Worm (Caenorhabditis elegans): ENCODE results near the gene orc-5.

orc-5 gene

DNA sequence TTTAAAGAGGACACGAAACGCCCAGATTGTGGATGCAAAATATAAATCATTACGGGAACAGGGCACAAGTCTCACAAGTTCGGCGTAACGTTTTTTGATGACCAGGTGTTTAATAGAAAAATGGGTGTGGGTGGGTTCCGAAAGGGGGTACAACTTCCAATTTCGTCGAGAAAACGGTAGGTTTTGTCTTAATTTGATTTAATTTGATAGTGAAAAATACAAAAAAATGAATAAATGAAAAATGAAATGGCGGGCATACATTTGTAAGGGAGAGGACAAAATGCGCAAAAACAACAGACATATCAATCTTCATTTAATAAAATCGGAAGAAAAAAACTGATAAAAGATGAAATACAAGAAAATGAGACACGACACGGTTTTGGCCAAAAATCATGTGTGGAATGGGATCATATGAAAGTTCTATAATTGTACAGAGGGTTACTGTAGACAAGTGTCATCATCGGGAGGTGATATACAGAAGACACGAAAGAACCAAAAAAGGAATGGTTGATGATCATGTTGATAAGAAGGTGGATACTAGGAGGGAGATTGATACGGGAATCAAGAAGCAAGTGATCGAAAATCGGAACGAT, 32.4 kb downstream of the orc-5 start:
- TF ChIP-seq nhr-23 (tag; optimal IDR thresholded peaks at IDR 0.05) (peak; percentile 37), elt-3 (tag; optimal IDR thresholded peaks at IDR 0.05) (peak in 1 of 3 experiments; percentile 28), pha-4 (tag; optimal IDR thresholded peaks at IDR 0.05) (no peak), nhr-43 (tag; optimal IDR thresholded peaks at IDR 0.05; ENCODE audit: poor library complexity, severe bottlenecking) (peak; percentile 71), eor-1 (tag; optimal IDR thresholded peaks at IDR 0.05) (no peak)

DNA sequence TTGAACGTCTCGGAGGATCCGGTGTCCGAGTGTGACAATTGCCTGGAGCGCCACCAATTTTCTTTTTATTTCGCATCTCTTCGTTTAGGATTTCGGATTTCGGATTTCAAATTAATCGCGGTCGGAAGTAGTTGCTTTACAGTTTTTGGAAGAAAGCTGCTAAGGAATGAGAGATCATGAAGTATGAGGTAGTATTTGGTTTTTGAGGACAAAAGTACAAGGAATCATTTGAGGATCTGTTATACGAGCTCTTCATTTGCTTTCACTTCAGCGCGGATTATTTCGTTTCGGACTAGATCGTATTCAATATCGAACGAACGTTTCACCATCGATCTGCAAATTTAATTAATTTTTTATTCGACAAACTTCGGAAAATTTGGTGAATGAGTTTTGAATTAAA, 34.7 kb downstream of the orc-5 start, which contains the start of gene R102.11:
Gene R102.11, minus strand, starts transcription at position 101 of the 400 bp plus-strand sequence.
- TF ChIP-seq eor-1 (tag; optimal IDR thresholded peaks at IDR 0.05) (no peak), aly-2 (tag; optimal IDR thresholded peaks at IDR 0.05) (no peak), elt-1 (tag; optimal IDR thresholded peaks at IDR 0.05) (no peak), tbx-2 (tag; optimal IDR thresholded peaks at IDR 0.05) (no peak), ama-1 (optimal IDR thresholded peaks at IDR 0.05) (no peak), unc-62 (GFP tag; optimal IDR thresholded peaks at IDR 0.05) (no peak), fkh-2 (tag; optimal IDR thresholded peaks at IDR 0.05) (no peak), egl-27 (tag; optimal IDR thresholded peaks at IDR 0.05) (no peak), elt-3 (tag; optimal IDR thresholded peaks at IDR 0.05) (no peak), nhr-28 (tag; optimal IDR thresholded peaks at IDR 0.05) (no peak), lsy-12 (tag; optimal IDR thresholded peaks at IDR 0.05) (no peak), hmg-11 (tag; optimal IDR thresholded peaks at IDR 0.05) (no peak), ceh-28 (tag; optimal IDR thresholded peaks at IDR 0.05) (no peak), jun-1 (tag; optimal IDR thresholded peaks at IDR 0.05) (no peak), nhr-25 (tag; optimal IDR thresholded peaks at IDR 0.05) (no peak), R02D3.7 (tag; optimal IDR thresholded peaks at IDR 0.05) (no peak), lin-39 (tag; optimal IDR thresholded peaks at IDR 0.05) (no peak), nhr-12 (tag; optimal IDR thresholded peaks at IDR 0.05) (no peak)

- TF ChIP-seq ceh-9 (tag; optimal IDR thresholded peaks at IDR 0.05), result no peak
- no peak for TF ChIP-seq lin-15B (tag; optimal IDR thresholded peaks at IDR 0.05)
- no peak for TF ChIP-seq unc-39 (tag; optimal IDR thresholded peaks at IDR 0.05)
- no peak for TF ChIP-seq ceh-82 (tag; optimal IDR thresholded peaks at IDR 0.05)
- TF ChIP-seq fkh-10 (GFP tag; optimal IDR thresholded peaks at IDR 0.05), result no peak
- TF ChIP-seq nhr-76 (tag; optimal IDR thresholded peaks at IDR 0.05), result no peak
- TF ChIP-seq elt-1 (tag; optimal IDR thresholded peaks at IDR 0.05), result no peak
- TF ChIP-seq nhr-12 (tag; optimal IDR thresholded peaks at IDR 0.05), result no peak
- TF ChIP-seq tbx-2 (tag; optimal IDR thresholded peaks at IDR 0.05), result no peak
- TF ChIP-seq nhr-237 (tag; optimal IDR thresholded peaks at IDR 0.05), result no peak
- TF ChIP-seq jun-1 (tag; optimal IDR thresholded peaks at IDR 0.05), result no peak
- TF ChIP-seq ztf-11 (tag; optimal IDR thresholded peaks at IDR 0.05), result no peak
- no peak for TF ChIP-seq R02D3.7 (tag; optimal IDR thresholded peaks at IDR 0.05)
- TF ChIP-seq nhr-28 (tag; optimal IDR thresholded peaks at IDR 0.05), result no peak
- TF ChIP-seq lin-39 (tag; optimal IDR thresholded peaks at IDR 0.05), result no peak
- no peak for TF ChIP-seq hmg-11 (tag; optimal IDR thresholded peaks at IDR 0.05)
- no peak for TF ChIP-seq zag-1 (tag; optimal IDR thresholded peaks at IDR 0.05)
- TF ChIP-seq unc-62 (GFP tag; optimal IDR thresholded peaks at IDR 0.05), result no peak
Observed at ce11 chrIV:10699000-10699399, 35.4 kb downstream of the orc-5 start.

ce11 chrIV:10698486-10698885, 35.9 kb downstream of the orc-5 start:
- TF ChIP-seq snpc-4 (tag; optimal IDR thresholded peaks at IDR 0.05), result no peak
- no peak for TF ChIP-seq elt-3 (tag; optimal IDR thresholded peaks at IDR 0.05)
- no peak for TF ChIP-seq lsy-12 (tag; optimal IDR thresholded peaks at IDR 0.05)

ce11 chrIV:10697022-10697979, 37.1 kb downstream of the orc-5 start, which contains the start of gene allo-1:
allo-1 (minus strand) TSS chrIV:10697072.
- TF ChIP-seq R02D3.7 (tag; optimal IDR thresholded peaks at IDR 0.05), result no peak
- no peak for TF ChIP-seq mml-1 (tag; optimal IDR thresholded peaks at IDR 0.05)
- TF ChIP-seq ama-1 (optimal IDR thresholded peaks at IDR 0.05), result peak; percentile 8
- TF ChIP-seq jun-1 (tag; optimal IDR thresholded peaks at IDR 0.05), result peak; percentile 72
- peak; percentile 1 for TF ChIP-seq skn-1 (tag; optimal IDR thresholded peaks at IDR 0.05)
- peak; percentile 47 for TF ChIP-seq elt-2 (tag; optimal IDR thresholded peaks at IDR 0.05)
- TF ChIP-seq egl-5 (tag; optimal IDR thresholded peaks at IDR 0.05), result peak; percentile 58
- no peak for TF ChIP-seq unc-39 (tag; optimal IDR thresholded peaks at IDR 0.05)
- TF ChIP-seq lin-15B (tag; optimal IDR thresholded peaks at IDR 0.05), result peak; percentile 23
- no peak for TF ChIP-seq ZK546.5 (tag; optimal IDR thresholded peaks at IDR 0.05)
- TF ChIP-seq ztf-4 (tag; optimal IDR thresholded peaks at IDR 0.05), result no peak
- TF ChIP-seq hmg-11 (tag; optimal IDR thresholded peaks at IDR 0.05), result peak; percentile 45
- TF ChIP-seq lin-39 (tag; optimal IDR thresholded peaks at IDR 0.05), result peak; percentile 40
- peak; percentile 15 for TF ChIP-seq pqm-1 (tag; optimal IDR thresholded peaks at IDR 0.05)
- TF ChIP-seq pha-4 (tag; optimal IDR thresholded peaks at IDR 0.05), result peak; percentile 67
- TF ChIP-seq nfya-1 (tag; optimal IDR thresholded peaks at IDR 0.05; ENCODE audit: insufficient read depth), result peak; percentile 36
- peak; percentile 86 for TF ChIP-seq nhr-25 (tag; optimal IDR thresholded peaks at IDR 0.05)
- TF ChIP-seq nhr-23 (tag; optimal IDR thresholded peaks at IDR 0.05), result peak; percentile 72
- peak; percentile 67 for TF ChIP-seq snpc-4 (tag; optimal IDR thresholded peaks at IDR 0.05)
- TF ChIP-seq ceh-28 (tag; optimal IDR thresholded peaks at IDR 0.05), result peak; percentile 33
- no peak for TF ChIP-seq daf-12 (tag; optimal IDR thresholded peaks at IDR 0.05)
